Worm (Caenorhabditis elegans): ENCODE results near the gene C50F7.5.

DNA sequence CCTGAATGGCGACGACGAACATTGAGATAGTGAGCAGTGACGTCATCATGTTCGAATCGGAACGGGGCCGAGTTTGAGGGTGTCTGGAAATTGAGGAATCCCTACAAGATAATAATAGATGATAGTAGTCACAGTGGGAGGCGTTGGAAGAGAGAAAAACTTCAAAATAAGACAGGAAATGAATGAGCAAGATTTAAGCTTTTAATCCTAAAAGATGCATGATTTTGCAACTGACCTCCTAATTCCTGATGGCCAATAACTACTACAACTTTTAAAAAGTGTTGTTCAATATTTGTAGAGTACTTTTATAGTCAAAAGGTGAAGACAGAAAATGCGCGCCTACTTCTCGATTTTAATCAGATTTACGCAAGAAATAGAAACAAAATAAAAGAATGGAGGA is 28.2 kb upstream of the C50F7.5 start, which contains the start of gene flp-13:
- TF ChIP-seq nhr-25 (tag; optimal IDR thresholded peaks at IDR 0.05; ENCODE audit: borderline replicate concordance, insufficient read depth) (no peak), madf-5 (GFP tag; IDR thresholded peaks at IDR 0.05) (no peak), lin-1 (GFP tag; IDR thresholded peaks at IDR 0.05) (no peak), nhr-77 (tag; optimal IDR thresholded peaks at IDR 0.05) (no peak), aly-2 (tag; optimal IDR thresholded peaks at IDR 0.05) (no peak), zfp-2 (tag; optimal IDR thresholded peaks at IDR 0.05) (no peak), egl-27 (tag; optimal IDR thresholded peaks at IDR 0.05) (no peak), mep-1 (tag; optimal IDR thresholded peaks at IDR 0.05) (no peak), mdl-1 (tag; optimal IDR thresholded peaks at IDR 0.05) (no peak), ztf-11 (tag; optimal IDR thresholded peaks at IDR 0.05) (no peak), zip-11 (GFP tag; IDR thresholded peaks at IDR 0.05) (no peak), nhr-28 (tag; optimal IDR thresholded peaks at IDR 0.05) (no peak)

All from whole organism, L4 larva.